Worm (Caenorhabditis elegans) whole organism, L4/young adult: ENCODE measurements around the gene gldi-4.

ENCODE experiments used
- W03F9.2 ChIP-seq: fragments of 150-350 bp; optimal IDR thresholded peaks from 2 replicates; lab custom pipeline; 2014; ENCODE audit warnings: missing biosample characterization, missing genetic modification characterization
- dao-5 ChIP-seq: sonication (generic microtip); optimal IDR thresholded peaks from 2 replicates; lab custom pipeline; 2016; ENCODE audit warnings: missing genotype, missing genetic modification characterization, moderate library complexity, missing compliant biosample characterization
- him-1 ChIP-seq: sonication (generic microtip); optimal IDR thresholded peaks from 2 replicates; lab custom pipeline; 2016; ENCODE audit warnings: missing genotype, missing genetic modification reagents, missing genetic modification characterization, missing compliant biosample characterization

Gene gldi-4

ce11 chrIV:7051515-7051914 is 34.1 kb downstream of the gldi-4 start:
- TF ChIP-seq dao-5 (tag; lab: Kevin White, UChicago) (no peak), him-1 (tag; lab: Kevin White, UChicago) (no peak), W03F9.2 (tag; lab: Kevin White, UChicago) (no peak)

- TF ChIP-seq W03F9.2 (tag; lab: Kevin White, UChicago) = no peak
- no peak for TF ChIP-seq him-1 (tag; lab: Kevin White, UChicago)
Observed at ce11 chrIV:7052135-7052534, 34.7 kb downstream of the gldi-4 start.

- TF ChIP-seq dao-5 (tag; lab: Kevin White, UChicago) (no peak), W03F9.2 (tag; lab: Kevin White, UChicago) (no peak), him-1 (tag; lab: Kevin White, UChicago) (no peak)
Observed at ce11 chrIV:7057677-7058076, 40.3 kb downstream of the gldi-4 start, which contains the start of gene srx-50. srx-50 (plus strand) TSS chrIV:7057977.

- TF ChIP-seq him-1 (tag; lab: Kevin White, UChicago) (no peak), W03F9.2 (tag; lab: Kevin White, UChicago) (no peak), dao-5 (tag; lab: Kevin White, UChicago) (no peak)
Observed at ce11 chrIV:7062697-7063096, 45.3 kb downstream of the gldi-4 start.

- no peak for TF ChIP-seq W03F9.2 (tag; lab: Kevin White, UChicago)
- TF ChIP-seq him-1 (tag; lab: Kevin White, UChicago) = no peak
- no peak for TF ChIP-seq dao-5 (tag; lab: Kevin White, UChicago)
Observed at ce11 chrIV:7065022-7065421, 47.6 kb downstream of the gldi-4 start, which contains the start of gene Y43B11AL.1. Y43B11AL.1 (plus strand) TSS chrIV:7065322.

ce11 chrIV:7067446-7067845 is 50.0 kb downstream of the gldi-4 start:
- TF ChIP-seq dao-5 (tag; lab: Kevin White, UChicago) = no peak
- no peak for TF ChIP-seq W03F9.2 (tag; lab: Kevin White, UChicago)
- TF ChIP-seq him-1 (tag; lab: Kevin White, UChicago) = no peak
